Worm (Caenorhabditis elegans): ENCODE measurements around the gene add-1.
A peak's percentile ranks its signal among the peaks of the same experiment; 100 is the strongest.

- TF ChIP-seq egl-27 (tag; optimal IDR thresholded peaks at IDR 0.05): no peak
- TF ChIP-seq nhr-25 (tag; optimal IDR thresholded peaks at IDR 0.05): no peak
- peak; percentile 37 for TF ChIP-seq fos-1 (tag; optimal IDR thresholded peaks at IDR 0.05)
- TF ChIP-seq blmp-1 (tag; optimal IDR thresholded peaks at IDR 0.05; ENCODE audit: insufficient read depth): no peak
- TF ChIP-seq snpc-4 (tag; optimal IDR thresholded peaks at IDR 0.05): no peak
- no peak for TF ChIP-seq lin-11 (tag; optimal IDR thresholded peaks at IDR 0.05)
- no peak for TF ChIP-seq aly-2 (tag; optimal IDR thresholded peaks at IDR 0.05)
- TF ChIP-seq sma-9 (GFP tag; optimal IDR thresholded peaks at IDR 0.05): no peak
- TF ChIP-seq sma-9 (tag; optimal IDR thresholded peaks at IDR 0.05): no peak
- TF ChIP-seq ZK546.5 (tag; optimal IDR thresholded peaks at IDR 0.05): no peak
- no peak for TF ChIP-seq alr-1 (tag; optimal IDR thresholded peaks at IDR 0.05)
- TF ChIP-seq ama-1 (optimal IDR thresholded peaks at IDR 0.05): no peak
- TF ChIP-seq crh-2 (tag; optimal IDR thresholded peaks at IDR 0.05): no peak
These were observed 2.2 kb upstream of the add-1 start for ce11 chrX:4862062-4862461.

Data from whole organism, L2 larva.